Fruit fly (Drosophila melanogaster) whole organism, wandering third instar larva: Measurements from ENCODE around the gene arx.
A peak's percentile ranks its signal among the peaks of the same experiment; 100 is the strongest.

Experiments used
- CG9705 ChIP-seq: fragments of 200-800 bp; sonication (Bioruptor generic); optimal IDR thresholded peaks from 2 replicates; lab custom pipeline; 2018; ENCODE audit warnings: missing biosample characterization, mild to moderate bottlenecking, missing genetic modification characterization
- Dfd ChIP-seq: fragments of >200 bp; optimal IDR thresholded peaks from 2 replicates; lab custom pipeline; 2017; ENCODE audit warnings: missing biosample characterization, missing genetic modification characterization
- Dif ChIP-seq: fragments of 200-275, 200-300 bp; sonication (Bioruptor generic); optimal IDR thresholded peaks from 2 replicates; lab custom pipeline; 2018; ENCODE audit warnings: missing biosample characterization, missing genetic modification characterization; ENCODE audit not compliant: partially characterized antibody
- Hnf4 ChIP-seq: fragments of 200-800 bp; sonication (Bioruptor generic); optimal IDR thresholded peaks from 2 replicates; lab custom pipeline; 2016; ENCODE audit warnings: missing biosample characterization, mild to moderate bottlenecking, missing genetic modification characterization
- Hr78 ChIP-seq: fragments of >200 bp; optimal IDR thresholded peaks from 2 replicates; lab custom pipeline; 2017; ENCODE audit warnings: missing biosample characterization, missing genetic modification characterization
- Myc ChIP-seq: fragments of >200 bp; optimal IDR thresholded peaks from 2 replicates; lab custom pipeline; 2017
- Sp1 ChIP-seq: fragments of 200-800 bp; sonication (Bioruptor generic); optimal IDR thresholded peaks from 3 replicates; lab custom pipeline; 2019; ENCODE audit warnings: missing biosample characterization, mild to moderate bottlenecking, missing genetic modification characterization, moderate library complexity
- Vsx2 ChIP-seq: fragments of 200-300, 225-300 bp; sonication (Bioruptor generic); optimal IDR thresholded peaks from 2 replicates; lab custom pipeline; 2018; ENCODE audit warnings: missing biosample characterization, missing genetic modification characterization; ENCODE audit not compliant: partially characterized antibody
- dl ChIP-seq, 2 experiments: fragments of 175-275, 200-275 bp in 1 of 2; fragments of 200-275 bp in 1 of 2; sonication (Bioruptor generic); optimal IDR thresholded peaks; lab custom pipeline; 2018; ENCODE audit warnings: mild to moderate bottlenecking in 2 of 2, missing biosample characterization in 2 of 2, missing genetic modification characterization in 2 of 2, moderate library complexity in 2 of 2; ENCODE audit not compliant: partially characterized antibody in 2 of 2, insufficient read depth in 1 of 2
- dsf ChIP-seq: sonication (Bioruptor generic); optimal IDR thresholded peaks from 2 replicates; lab custom pipeline; 2016; ENCODE audit warnings: missing biosample characterization, missing genetic modification characterization, borderline replicate concordance
- jim ChIP-seq: fragments of 175-275, 200-325 bp; sonication (Bioruptor generic); optimal IDR thresholded peaks from 2 replicates; lab custom pipeline; 2016; ENCODE audit warnings: missing biosample characterization, mild to moderate bottlenecking, missing genetic modification characterization
- psq ChIP-seq: fragments of 200-800 bp; sonication (Bioruptor generic); optimal IDR thresholded peaks from 3 replicates; lab custom pipeline; 2017; ENCODE audit warnings: missing biosample characterization, mild to moderate bottlenecking, missing genetic modification characterization, moderate library complexity
- rgr ChIP-seq: fragments of 200-800 bp; sonication (Bioruptor generic); optimal IDR thresholded peaks from 3 replicates; lab custom pipeline; 2016; ENCODE audit warnings: missing biosample characterization, mild to moderate bottlenecking, missing genetic modification characterization
- sage ChIP-seq: fragments of 200-800 bp; sonication (Bioruptor generic); optimal IDR thresholded peaks from 2 replicates; lab custom pipeline; 2016; ENCODE audit warnings: missing biosample characterization, mild to moderate bottlenecking, missing genetic modification characterization
- usp ChIP-seq: fragments of >200 bp; optimal IDR thresholded peaks from 2 replicates; lab custom pipeline; 2017; ENCODE audit warnings: missing biosample characterization, missing genetic modification characterization

The arx gene

dm6 chr3L:18853439-18853838 lies 47.9 kb downstream of the arx start:
- TF ChIP-seq Sp1 (GFP tag; lab: Kevin White, UChicago) (no peak), jim (GFP tag; lab: Kevin White, UChicago) (no peak), Myc (lab: Kevin White, UChicago) (no peak), Hnf4 (GFP tag; lab: Kevin White, UChicago) (no peak), dsf (no peak), Vsx2 (no peak), usp (GFP tag; lab: Kevin White, UChicago) (no peak), dl (GFP tag; optimal IDR thresholded peaks at IDR 0.05; lab: Kevin White, UChicago; ENCODE audit: insufficient read depth in 1 of 2, partially characterized antibody in 2 of 2) (no peak), psq (no peak), Dif (no peak), Dfd (GFP tag; lab: Kevin White, UChicago) (no peak), Hr78 (no peak), sage (GFP tag; lab: Kevin White, UChicago) (no peak), CG9705 (no peak), rgr (GFP tag; lab: Kevin White, UChicago) (no peak)
- TF ChIP-seq, all 38 proteins: peak for 0

- TF ChIP-seq Dfd (GFP tag; lab: Kevin White, UChicago) = peak; percentile 56
- no peak for TF ChIP-seq rgr (GFP tag; lab: Kevin White, UChicago)
Observed at dm6 chr3L:18852223-18852622, 49.1 kb downstream of the arx start.
